Worm (Caenorhabditis elegans) whole organism, L3 larva: ENCODE measurements around the gene T19C4.24.

ENCODE experiments used
- R02D3.7 ChIP-seq: fragments of 150-350 bp; optimal IDR thresholded peaks from 2 replicates; lab custom pipeline; 2014; ENCODE audit warnings: missing biosample characterization, missing genetic modification characterization
- aly-2 ChIP-seq: fragments of 150-350 bp; optimal IDR thresholded peaks from 2 replicates; lab custom pipeline; 2014; ENCODE audit warnings: missing biosample characterization, missing genetic modification characterization
- egl-27 ChIP-seq: sonication (generic microtip); optimal IDR thresholded peaks from 4 replicates; lab custom pipeline; 2017; ENCODE audit warnings: missing biosample characterization, missing genetic modification reagents, missing genetic modification characterization
- lin-15B ChIP-seq: fragments of 150-350 bp; optimal IDR thresholded peaks from 2 replicates; lab custom pipeline; 2014; ENCODE audit warnings: missing biosample characterization, missing genetic modification characterization
- nfya-1 ChIP-seq: sonication (generic microtip); optimal IDR thresholded peaks from 2 replicates; lab custom pipeline; 2017; ENCODE audit warnings: missing genetic modification characterization, mild to moderate bottlenecking, missing compliant biosample characterization, antibody characterized with exemption, moderate library complexity; ENCODE audit not compliant: insufficient read depth
- nhr-25 ChIP-seq: sonication (generic microtip); optimal IDR thresholded peaks from 2 replicates; lab custom pipeline; 2017; ENCODE audit warnings: missing biosample characterization, missing genetic modification characterization
- nhr-76 ChIP-seq: fragments of 150-350 bp; sonication (generic microtip); optimal IDR thresholded peaks from 5 replicates; lab custom pipeline; 2014; ENCODE audit warnings: missing biosample characterization, missing genetic modification characterization
- sea-2 ChIP-seq: fragments of 150-350 bp; sonication (generic microtip); optimal IDR thresholded peaks from 4 replicates; lab custom pipeline; 2014; ENCODE audit warnings: missing biosample characterization, missing genetic modification reagents, missing genetic modification characterization
- snpc-4 ChIP-seq: fragments of 150-350 bp; optimal IDR thresholded peaks from 2 replicates; lab custom pipeline; 2014; ENCODE audit warnings: missing biosample characterization, missing genetic modification characterization
- unc-62 ChIP-seq: fragments of 150-350 bp; sonication (generic microtip); optimal IDR thresholded peaks from 4 replicates; lab custom pipeline; 2014; ENCODE audit warnings: missing biosample characterization, missing genetic modification reagents, missing genetic modification characterization

DNA sequence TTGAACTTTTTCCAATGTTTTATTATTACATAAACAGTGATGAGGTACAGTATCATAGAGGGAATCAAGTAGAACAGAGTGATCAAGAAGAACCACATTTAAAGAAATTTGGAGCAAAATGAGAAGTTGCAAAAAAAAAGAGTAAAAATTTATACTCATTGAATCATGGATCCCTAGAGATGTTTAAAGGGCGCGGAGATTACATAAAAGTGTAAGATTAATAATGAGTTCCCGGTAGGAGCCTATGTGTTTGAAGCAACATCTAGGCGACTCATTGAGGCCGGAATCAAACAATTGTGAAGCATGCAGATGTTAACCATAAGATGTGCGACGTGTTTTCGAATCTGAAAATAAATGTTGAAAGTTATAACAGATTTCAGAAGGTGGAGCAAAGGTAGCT is 5.5 kb upstream of the T19C4.24 start, which contains the start of gene srg-39:
- no peak for TF ChIP-seq snpc-4 (tag; lab: Kevin White, UChicago)
- TF ChIP-seq aly-2 (tag; lab: Kevin White, UChicago), result no peak
- TF ChIP-seq nhr-76 (tag; lab: Kevin White, UChicago), result no peak
- TF ChIP-seq unc-62, result no peak
- TF ChIP-seq lin-15B (tag; lab: Kevin White, UChicago), result no peak
- no peak for TF ChIP-seq sea-2 (GFP tag; lab: Kevin White, UChicago)
- no peak for TF ChIP-seq egl-27 (tag; lab: Kevin White, UChicago)
- no peak for TF ChIP-seq R02D3.7 (tag; lab: Kevin White, UChicago)
- no peak for TF ChIP-seq nfya-1 (tag; lab: Kevin White, UChicago)
- TF ChIP-seq nhr-25, result no peak
